Worm (Caenorhabditis elegans) whole organism, L2 larva: ENCODE measurements around the gene T27E7.9.
A peak's percentile ranks its signal among the peaks of the same experiment; 100 is the strongest.

Experiments
- C34F6.9 ChIP-seq: fragments of 150-350 bp; optimal IDR thresholded peaks from 2 replicates; lab custom pipeline; 2014; ENCODE audit warnings: missing biosample characterization, missing genetic modification characterization
- F13H6.1 ChIP-seq: sonication (generic microtip); optimal IDR thresholded peaks from 2 replicates; lab custom pipeline; 2016; ENCODE audit warnings: missing genetic modification characterization, missing compliant biosample characterization
- R02D3.7 ChIP-seq: fragments of 150-350 bp; optimal IDR thresholded peaks from 2 replicates; lab custom pipeline; 2014; ENCODE audit warnings: missing biosample characterization, missing genetic modification characterization
- Y55F3AM.14 ChIP-seq: fragments of 200-800 bp; sonication (Bioruptor generic); optimal IDR thresholded peaks from 2 replicates; lab custom pipeline; 2018; ENCODE audit warnings: mild to moderate bottlenecking, missing genetic modification characterization, missing compliant biosample characterization
- aly-2 ChIP-seq: fragments of 150-350 bp; optimal IDR thresholded peaks from 2 replicates; lab custom pipeline; 2014; ENCODE audit warnings: missing biosample characterization, missing genetic modification characterization
- dmd-4 ChIP-seq: sonication (generic microtip); optimal IDR thresholded peaks from 2 replicates; lab custom pipeline; 2017; ENCODE audit warnings: missing biosample characterization, missing genetic modification characterization
- gmeb-1 ChIP-seq: fragments of 150-350 bp; optimal IDR thresholded peaks from 2 replicates; lab custom pipeline; 2014; ENCODE audit warnings: missing biosample characterization, missing genetic modification characterization
- lin-11 ChIP-seq: fragments of 150-350 bp; sonication (generic microtip); optimal IDR thresholded peaks from 2 replicates; lab custom pipeline; 2014; ENCODE audit warnings: missing biosample characterization, missing genetic modification characterization, inconsistent platforms, mixed read lengths
- lin-13 ChIP-seq: fragments of 150-350 bp; optimal IDR thresholded peaks from 2 replicates; lab custom pipeline; 2014; ENCODE audit warnings: missing biosample characterization, missing genetic modification reagents, missing genetic modification characterization
- lin-39 ChIP-seq: fragments of 150-350 bp; optimal IDR thresholded peaks from 2 replicates; lab custom pipeline; 2014; ENCODE audit warnings: missing biosample characterization, missing genetic modification reagents, missing genetic modification characterization
- mbf-1 ChIP-seq: sonication (generic microtip); optimal IDR thresholded peaks from 2 replicates; lab custom pipeline; 2017; ENCODE audit warnings: missing biosample characterization, missing genetic modification characterization
- mdl-1 ChIP-seq, 2 experiments: fragments of 150-350 bp in 1 of 2; sonication (generic microtip) in 1 of 2; optimal IDR thresholded peaks; 2 replicates each; lab custom pipeline; 2017; ENCODE audit warnings: missing biosample characterization in 2 of 2, missing genetic modification characterization in 2 of 2
- nhr-12 ChIP-seq: fragments of 150-350 bp; optimal IDR thresholded peaks from 2 replicates; lab custom pipeline; 2014; ENCODE audit warnings: missing biosample characterization, missing genetic modification characterization
- nhr-129 ChIP-seq: fragments of 150-350 bp; optimal IDR thresholded peaks from 2 replicates; lab custom pipeline; 2014; ENCODE audit warnings: missing biosample characterization, missing genetic modification characterization
- nhr-21 ChIP-seq: fragments of 150-350 bp; optimal IDR thresholded peaks from 2 replicates; lab custom pipeline; 2014; ENCODE audit warnings: missing biosample characterization, missing genetic modification characterization
- nhr-25 ChIP-seq: fragments of 150-350 bp; sonication (generic microtip); optimal IDR thresholded peaks from 3 replicates; lab custom pipeline; 2014; ENCODE audit warnings: missing biosample characterization, missing genetic modification characterization
- nhr-77 ChIP-seq: fragments of 150-350 bp; optimal IDR thresholded peaks from 2 replicates; lab custom pipeline; 2014; ENCODE audit warnings: missing biosample characterization, missing genetic modification characterization
- sma-9 ChIP-seq, 2 experiments: fragments of 150-350 bp in 1 of 2; sonication (generic microtip) in 1 of 2; optimal IDR thresholded peaks; 2 replicates each; lab custom pipeline; 2014 to 2016; ENCODE audit warnings: missing genetic modification characterization in 2 of 2, mild to moderate bottlenecking in 1 of 2, missing biosample characterization in 1 of 2, missing compliant biosample characterization in 1 of 2, missing genetic modification reagents in 1 of 2, moderate library complexity in 1 of 2
- snpc-4 ChIP-seq: fragments of 150-350 bp; optimal IDR thresholded peaks from 2 replicates; lab custom pipeline; 2014; ENCODE audit warnings: missing biosample characterization, missing genetic modification characterization
- unc-62 ChIP-seq: fragments of 150-350 bp; optimal IDR thresholded peaks from 2 replicates; lab custom pipeline; 2014; ENCODE audit warnings: missing biosample characterization, missing genetic modification reagents, missing genetic modification characterization
- zag-1 ChIP-seq: fragments of 150-350 bp; optimal IDR thresholded peaks from 2 replicates; lab custom pipeline; 2014; ENCODE audit warnings: missing biosample characterization, missing genetic modification characterization
- ztf-11 ChIP-seq: sonication (generic microtip); optimal IDR thresholded peaks from 2 replicates; lab custom pipeline; 2017; ENCODE audit warnings: missing biosample characterization, missing genetic modification characterization

Gene T27E7.9

ce11 chrIV:14506042-14506441 lies 43.2 kb downstream of the T27E7.9 start:
- TF ChIP-seq F13H6.1 (tag; lab: Kevin White, UChicago) (peak; percentile 58), nhr-129 (peak; percentile 65), C34F6.9 (tag; lab: Kevin White, UChicago) (peak; percentile 6), ztf-11 (no peak), Y55F3AM.14 (GFP tag; lab: Kevin White, UChicago) (no peak)

- TF ChIP-seq lin-39 (no peak), mbf-1 (tag; lab: Kevin White, UChicago) (no peak), lin-13 (GFP tag; lab: Kevin White, UChicago) (no peak), zag-1 (tag; lab: Kevin White, UChicago) (no peak), gmeb-1 (tag; lab: Kevin White, UChicago) (no peak), nhr-129 (no peak), nhr-21 (no peak), dmd-4 (tag; lab: Kevin White, UChicago) (no peak), nhr-25 (tag; lab: Kevin White, UChicago) (no peak), mdl-1 (tag; optimal IDR thresholded peaks at IDR 0.05; lab: Kevin White, UChicago) (no peak), nhr-12 (tag; lab: Kevin White, UChicago) (no peak), sma-9 (GFP tag; optimal IDR thresholded peaks at IDR 0.05; lab: Kevin White, UChicago) (no peak), sma-9 (tag; optimal IDR thresholded peaks at IDR 0.05; lab: Kevin White, UChicago) (no peak), snpc-4 (tag; lab: Kevin White, UChicago) (no peak), lin-11 (no peak), F13H6.1 (tag; lab: Kevin White, UChicago) (no peak), R02D3.7 (tag; lab: Kevin White, UChicago) (no peak), unc-62 (no peak), aly-2 (no peak), nhr-77 (tag; lab: Kevin White, UChicago) (no peak)
Measured at ce11 chrIV:14505066-14505465, 44.1 kb downstream of the T27E7.9 start, which contains the start of gene tag-273. Gene tag-273, minus strand, starts transcription at chrIV:14505166.
